Worm (Caenorhabditis elegans) whole organism, L3 larva: ENCODE measurements around the gene C28H8.8.

Experiments
- elt-1 ChIP-seq: fragments of 150-350 bp; optimal IDR thresholded peaks from 2 replicates; lab custom pipeline; 2014; ENCODE audit warnings: missing biosample characterization, missing genetic modification characterization
- lin-39 ChIP-seq: fragments of 150-350 bp; optimal IDR thresholded peaks from 2 replicates; lab custom pipeline; 2018; ENCODE audit warnings: missing biosample characterization, missing genetic modification reagents, missing genetic modification characterization
- nhr-12 ChIP-seq: fragments of 150-350 bp; optimal IDR thresholded peaks from 2 replicates; lab custom pipeline; 2014; ENCODE audit warnings: missing biosample characterization, missing genetic modification characterization

DNA sequence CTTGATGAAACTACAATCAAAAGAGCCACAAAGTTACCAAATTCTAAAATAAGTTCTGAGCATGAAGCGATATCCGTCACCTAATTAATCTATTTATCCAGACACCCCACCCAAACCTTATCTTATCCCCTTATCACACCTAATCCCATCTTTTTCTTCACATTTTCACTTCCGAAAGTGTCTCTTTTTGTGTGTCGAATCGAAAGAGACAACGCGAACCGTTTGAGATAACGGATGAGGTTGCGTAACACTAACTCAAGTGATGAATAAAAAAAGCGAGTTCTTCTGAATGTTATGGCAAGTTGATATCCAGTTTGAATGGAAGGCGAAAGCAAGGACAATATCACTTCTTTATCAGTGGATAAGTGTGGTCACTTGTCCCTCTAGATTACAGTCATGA is 5.1 kb downstream of the C28H8.8 start:
- TF ChIP-seq nhr-12: no peak
- TF ChIP-seq lin-39 (tag; lab: Kevin White, UChicago): no peak
- TF ChIP-seq elt-1 (tag; lab: Kevin White, UChicago): no peak
